Worm (Caenorhabditis elegans): ENCODE results near the gene hlh-8.
A peak's percentile ranks its signal among the peaks of the same experiment; 100 is the strongest.

Gene hlh-8

DNA sequence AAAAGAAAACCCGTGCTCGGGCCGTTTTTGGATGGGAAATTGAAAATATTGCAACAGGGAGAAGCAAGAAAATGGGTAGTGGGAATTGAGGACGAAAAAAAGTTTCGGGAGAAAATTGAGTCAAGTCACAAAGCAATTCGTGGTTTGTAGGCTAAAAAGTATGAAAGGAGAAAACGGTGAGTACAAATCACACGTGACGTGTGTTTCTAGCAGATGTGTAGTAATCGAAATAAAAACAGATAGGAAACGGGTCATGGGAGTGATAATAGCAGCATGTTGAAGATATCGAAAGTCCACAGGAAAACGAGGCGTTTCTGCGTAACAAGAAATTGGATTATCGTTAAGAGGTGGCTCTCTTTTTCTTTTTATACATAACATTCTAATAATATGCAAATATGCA is 26.3 kb upstream of the hlh-8 start (continued):
- TF ChIP-seq tlp-1 (tag; optimal IDR thresholded peaks at IDR 0.05) (no peak), fos-1 (tag; optimal IDR thresholded peaks at IDR 0.05) (no peak), mab-9 (GFP tag; IDR thresholded peaks at IDR 0.05) (no peak), ceh-82 (tag; optimal IDR thresholded peaks at IDR 0.05) (peak in 1 of 3 experiments; percentile 7), dpl-1 (GFP tag; optimal IDR thresholded peaks at IDR 0.05) (no peak), ztf-4 (tag; optimal IDR thresholded peaks at IDR 0.05) (peak; percentile 20), mef-2 (tag; optimal IDR thresholded peaks at IDR 0.05) (no peak), elt-3 (tag; optimal IDR thresholded peaks at IDR 0.05) (peak in 4 of 6 experiments; percentile 16 to 60 (median 26)), lir-3 (tag; optimal IDR thresholded peaks at IDR 0.05; ENCODE audit: poor library complexity) (no peak), ceh-63 (GFP tag; optimal IDR thresholded peaks at IDR 0.05) (no peak), lin-14 (GFP tag; optimal IDR thresholded peaks at IDR 0.05) (peak; percentile 69), C34B4.2 (tag; optimal IDR thresholded peaks at IDR 0.05) (no peak), lin-13 (GFP tag; optimal IDR thresholded peaks at IDR 0.05) (no peak), C16A3.4 (tag; optimal IDR thresholded peaks at IDR 0.05) (no peak), hlh-4 (tag; optimal IDR thresholded peaks at IDR 0.05) (no peak), blmp-1 (tag; optimal IDR thresholded peaks at IDR 0.05) (peak; percentile 71), pax-3 (tag; optimal IDR thresholded peaks at IDR 0.05) (peak; percentile 68), Y116A8C.19 (tag; optimal IDR thresholded peaks at IDR 0.05; ENCODE audit: borderline replicate concordance) (no peak), C04F5.9 (tag; optimal IDR thresholded peaks at IDR 0.05) (no peak), fkh-4 (tag; optimal IDR thresholded peaks at IDR 0.05; ENCODE audit: borderline replicate concordance) (no peak), nhr-90 (tag; optimal IDR thresholded peaks at IDR 0.05; ENCODE audit: poor library complexity) (no peak), pag-3 (tag; optimal IDR thresholded peaks at IDR 0.05; ENCODE audit: borderline replicate concordance, insufficient read depth) (no peak), ceh-8 (GFP tag; optimal IDR thresholded peaks at IDR 0.05) (no peak), aly-2 (tag; optimal IDR thresholded peaks at IDR 0.05) (no peak), egl-13 (tag; optimal IDR thresholded peaks at IDR 0.05) (no peak), ceh-90 (tag; optimal IDR thresholded peaks at IDR 0.05) (no peak), unc-30 (tag; optimal IDR thresholded peaks at IDR 0.05) (no peak), unc-62 (GFP tag; optimal IDR thresholded peaks at IDR 0.05) (no peak), ama-1 (optimal IDR thresholded peaks at IDR 0.05) (no peak), lin-15B (tag; optimal IDR thresholded peaks at IDR 0.05) (no peak), efl-1 (optimal IDR thresholded peaks at IDR 0.05) (no peak), efl-1 (GFP tag; optimal IDR thresholded peaks at IDR 0.05 in 1 of 2) (no peak), mep-1 (tag; optimal IDR thresholded peaks at IDR 0.05) (peak; percentile 8), nhr-47 (tag; optimal IDR thresholded peaks at IDR 0.05) (peak; percentile 68), snu-23 (GFP tag; optimal IDR thresholded peaks at IDR 0.05) (peak; percentile 51), jun-1 (tag; optimal IDR thresholded peaks at IDR 0.05) (no peak), zip-4 (GFP tag; optimal IDR thresholded peaks at IDR 0.05) (no peak), nhr-28 (tag; optimal IDR thresholded peaks at IDR 0.05) (no peak), skn-1 (tag; optimal IDR thresholded peaks at IDR 0.05) (no peak), unc-98 (GFP tag; IDR thresholded peaks at IDR 0.05) (no peak), nhr-71 (tag; optimal IDR thresholded peaks at IDR 0.05) (peak; percentile 81), tbx-2 (tag; optimal IDR thresholded peaks at IDR 0.05) (peak; percentile 41), pqm-1 (tag; optimal IDR thresholded peaks at IDR 0.05) (no peak), nhr-76 (tag; optimal IDR thresholded peaks at IDR 0.05) (no peak), sox-4 (tag; optimal IDR thresholded peaks at IDR 0.05) (peak; percentile 81), sptf-1 (tag; optimal IDR thresholded peaks at IDR 0.05) (no peak), fkh-10 (GFP tag; optimal IDR thresholded peaks at IDR 0.05) (peak; percentile 44), hpl-2 (GFP tag; optimal IDR thresholded peaks at IDR 0.05) (no peak), alr-1 (tag; optimal IDR thresholded peaks at IDR 0.05; ENCODE audit: borderline replicate concordance) (no peak), xbp-1 (tag; optimal IDR thresholded peaks at IDR 0.05) (peak; percentile 17), dsc-1 (tag; optimal IDR thresholded peaks at IDR 0.05) (peak; percentile 89), irx-1 (tag; optimal IDR thresholded peaks at IDR 0.05) (no peak), mdl-1 (tag; optimal IDR thresholded peaks at IDR 0.05) (peak in 1 of 2 experiments; percentile 37), unc-86 (tag; optimal IDR thresholded peaks at IDR 0.05) (no peak)

Measured in whole organism, L1 larva.